Worm (Caenorhabditis elegans) whole organism, L4 larva: ENCODE results near the gene mdt-28.

Source experiments
- D1046.2 ChIP-seq: fragments of 200-800 bp; sonication (Bioruptor generic); IDR thresholded peaks from 2 replicates; pipeline ENCODE4 v1.3.6; 2022; ENCODE audit warnings: missing genetic modification characterization, missing compliant biosample characterization
- T26A8.4 ChIP-seq: fragments of 200-800 bp; sonication (Bioruptor generic); IDR thresholded peaks from 2 replicates; pipeline ENCODE4 v1.3.6; 2022; ENCODE audit warnings: missing genetic modification characterization, missing compliant biosample characterization
- Y105C5A.15 ChIP-seq: fragments of 200-800 bp; sonication (Bioruptor generic); IDR thresholded peaks from 2 replicates; pipeline ENCODE4 v1.3.6; 2022; ENCODE audit warnings: missing genetic modification characterization, missing compliant biosample characterization
- Y48G9A.11 ChIP-seq: fragments of 200-800 bp; sonication (Bioruptor generic); IDR thresholded peaks from 2 replicates; pipeline ENCODE4 v1.3.6; 2022; ENCODE audit warnings: missing genetic modification reagents, missing genetic modification characterization, missing compliant biosample characterization
- ama-1 ChIP-seq: fragments of 150-350 bp; optimal IDR thresholded peaks from 2 replicates; lab custom pipeline; 2014; ENCODE audit warnings: inconsistent platforms, mixed read lengths
- arid-1 ChIP-seq: fragments of 200-800 bp; sonication (Bioruptor generic); conservative IDR thresholded peaks from 2 replicates; pipeline ENCODE4 v1.3.6; 2022; ENCODE audit warnings: missing genetic modification reagents, missing genetic modification characterization, missing compliant biosample characterization
- ceh-28 ChIP-seq: fragments of 150-350 bp; optimal IDR thresholded peaks from 2 replicates; lab custom pipeline; 2014; ENCODE audit warnings: missing biosample characterization, missing genetic modification reagents, missing genetic modification characterization
- cey-2 ChIP-seq: sonication (generic microtip); optimal IDR thresholded peaks from 3 replicates; lab custom pipeline; 2017; ENCODE audit warnings: missing genetic modification characterization, mild to moderate bottlenecking, missing compliant biosample characterization, antibody characterized with exemption, borderline replicate concordance; ENCODE audit not compliant: insufficient read depth
- daf-12 ChIP-seq: fragments of 150-350 bp; optimal IDR thresholded peaks from 2 replicates; lab custom pipeline; 2014; ENCODE audit warnings: missing biosample characterization, missing genetic modification reagents, missing genetic modification characterization
- dmd-8 ChIP-seq: fragments of 200-800 bp; sonication (Bioruptor generic); IDR thresholded peaks from 2 replicates; pipeline ENCODE4 v1.3.6; 2022; ENCODE audit warnings: missing genetic modification characterization, missing compliant biosample characterization
- dmd-9 ChIP-seq: fragments of 200-800 bp; sonication (Bioruptor generic); IDR thresholded peaks from 2 replicates; pipeline ENCODE4 v1.3.6; 2022; ENCODE audit warnings: missing genetic modification reagents, missing genetic modification characterization, missing compliant biosample characterization
- dpl-1 ChIP-seq: fragments of 150-350 bp; optimal IDR thresholded peaks from 2 replicates; lab custom pipeline; 2014; ENCODE audit warnings: missing biosample characterization, missing genetic modification reagents, missing genetic modification characterization
- duxl-1 ChIP-seq: sonication (generic microtip); optimal IDR thresholded peaks from 2 replicates; lab custom pipeline; 2016; ENCODE audit warnings: mild to moderate bottlenecking, missing genetic modification characterization, moderate library complexity, missing compliant biosample characterization; ENCODE audit not compliant: poor library complexity
- dve-1 ChIP-seq: sonication (generic microtip); optimal IDR thresholded peaks from 2 replicates; lab custom pipeline; 2017; ENCODE audit warnings: antibody characterized with exemption, mild to moderate bottlenecking, missing genetic modification characterization, missing compliant biosample characterization; ENCODE audit not compliant: insufficient read depth
- egl-43 ChIP-seq: fragments of 200-800 bp; sonication (Bioruptor generic); IDR thresholded peaks from 2 replicates; pipeline ENCODE4 v1.3.6; 2022; ENCODE audit warnings: missing genetic modification reagents, missing genetic modification characterization, missing compliant biosample characterization
- gei-8 ChIP-seq: fragments of 200-800 bp; sonication (Bioruptor generic); optimal IDR thresholded peaks from 2 replicates; lab custom pipeline; 2018; ENCODE audit warnings: mild to moderate bottlenecking, missing genetic modification characterization, missing compliant biosample characterization
- hmg-1.1 ChIP-seq: fragments of 200-800 bp; sonication (Bioruptor generic); IDR thresholded peaks from 2 replicates; pipeline ENCODE4 v1.3.6; 2022; ENCODE audit warnings: missing genetic modification reagents, missing genetic modification characterization, missing compliant biosample characterization
- lin-13 ChIP-seq: fragments of 150-350 bp; optimal IDR thresholded peaks from 2 replicates; lab custom pipeline; 2014; ENCODE audit warnings: missing biosample characterization, missing genetic modification reagents, missing genetic modification characterization
- lin-29 ChIP-seq: fragments of 200-800 bp; sonication (Bioruptor generic); IDR thresholded peaks from 2 replicates; pipeline ENCODE4 v1.3.6; 2022; ENCODE audit warnings: missing genetic modification reagents, missing genetic modification characterization, missing compliant biosample characterization
- lin-38 ChIP-seq: fragments of 200-800 bp; sonication (Bioruptor generic); IDR thresholded peaks from 2 replicates; pipeline ENCODE4 v1.3.6; 2022; ENCODE audit warnings: missing genetic modification reagents, missing genetic modification characterization, missing compliant biosample characterization
- lir-3 ChIP-seq: sonication (generic microtip); optimal IDR thresholded peaks from 2 replicates; lab custom pipeline; 2016; ENCODE audit warnings: mild to moderate bottlenecking, missing genetic modification characterization, missing compliant biosample characterization
- madf-9 ChIP-seq: fragments of 200-800 bp; sonication (Bioruptor generic); conservative IDR thresholded peaks from 2 replicates; pipeline ENCODE4 v1.3.6; 2022; ENCODE audit warnings: missing genetic modification reagents, missing genetic modification characterization, missing compliant biosample characterization
- mdl-1 ChIP-seq, 2 experiments: fragments of 150-350 bp in 1 of 2; sonication (generic microtip) in 1 of 2; optimal IDR thresholded peaks; 2 replicates each; lab custom pipeline; 2014 to 2017; ENCODE audit warnings: missing biosample characterization in 2 of 2, missing genetic modification characterization in 2 of 2
- mxl-2 ChIP-seq: fragments of 200-800 bp; sonication (Bioruptor generic); conservative IDR thresholded peaks from 2 replicates; pipeline ENCODE4 v1.3.6; 2022; ENCODE audit warnings: missing genetic modification reagents, missing genetic modification characterization, missing compliant biosample characterization
- nhr-10 ChIP-seq: fragments of 150-350 bp; optimal IDR thresholded peaks from 2 replicates; lab custom pipeline; 2014; ENCODE audit warnings: missing biosample characterization, missing genetic modification characterization
- nhr-11 ChIP-seq: fragments of 150-350 bp; optimal IDR thresholded peaks from 2 replicates; lab custom pipeline; 2014; ENCODE audit warnings: missing biosample characterization, missing genetic modification characterization
- nhr-41 ChIP-seq: fragments of 200-800 bp; sonication (Bioruptor generic); IDR thresholded peaks from 2 replicates; pipeline ENCODE4 v1.3.6; 2022; ENCODE audit warnings: missing genetic modification reagents, missing genetic modification characterization, missing compliant biosample characterization
- nhr-48 ChIP-seq: sonication (generic microtip); optimal IDR thresholded peaks from 2 replicates; lab custom pipeline; 2016; ENCODE audit warnings: mild to moderate bottlenecking, missing genetic modification characterization, missing compliant biosample characterization
- nhr-6 ChIP-seq: fragments of 150-350 bp; optimal IDR thresholded peaks from 2 replicates; lab custom pipeline; 2014; ENCODE audit warnings: missing biosample characterization, missing genetic modification characterization
- pqm-1 ChIP-seq: sonication (generic microtip); optimal IDR thresholded peaks from 2 replicates; lab custom pipeline; 2017; ENCODE audit warnings: missing biosample characterization, missing genetic modification characterization
- saeg-2 ChIP-seq: fragments of 200-800 bp; sonication (Bioruptor generic); IDR thresholded peaks from 2 replicates; pipeline ENCODE4 v1.3.6; 2022; ENCODE audit warnings: missing genetic modification reagents, missing genetic modification characterization, missing compliant biosample characterization
- sdz-12 ChIP-seq: fragments of 200-800 bp; sonication (Bioruptor generic); optimal IDR thresholded peaks from 2 replicates; lab custom pipeline; 2018; ENCODE audit warnings: mild to moderate bottlenecking, missing genetic modification characterization, missing compliant biosample characterization
- set-16 ChIP-seq: fragments of 200-800 bp; sonication (Bioruptor generic); IDR thresholded peaks from 2 replicates; pipeline ENCODE4 v1.3.6; 2022; ENCODE audit warnings: missing genetic modification reagents, missing genetic modification characterization, missing compliant biosample characterization
- snpc-4 ChIP-seq: fragments of 150-350 bp; optimal IDR thresholded peaks from 2 replicates; lab custom pipeline; 2014; ENCODE audit warnings: missing biosample characterization, missing genetic modification characterization
- tra-1 ChIP-seq: fragments of 200-800 bp; sonication (Bioruptor generic); IDR thresholded peaks from 2 replicates; pipeline ENCODE4 v1.3.6; 2022; ENCODE audit warnings: missing genetic modification reagents, missing genetic modification characterization, missing compliant biosample characterization
- vab-7 ChIP-seq: fragments of 200-800 bp; sonication (Bioruptor generic); IDR thresholded peaks from 2 replicates; pipeline ENCODE4 v1.3.6; 2022; ENCODE audit warnings: missing genetic modification reagents, missing genetic modification characterization, missing compliant biosample characterization
- zip-11 ChIP-seq: fragments of 200-800 bp; sonication (Bioruptor generic); IDR thresholded peaks from 2 replicates; pipeline ENCODE4 v1.3.6; 2022; ENCODE audit warnings: missing genetic modification characterization, missing compliant biosample characterization
- ztf-11 ChIP-seq: fragments of 150-350 bp; optimal IDR thresholded peaks from 2 replicates; lab custom pipeline; 2014; ENCODE audit warnings: missing biosample characterization, missing genetic modification characterization
- ztf-7 ChIP-seq: fragments of 150-350 bp; optimal IDR thresholded peaks from 2 replicates; lab custom pipeline; 2014; ENCODE audit warnings: missing biosample characterization, missing genetic modification characterization

mdt-28 gene

DNA sequence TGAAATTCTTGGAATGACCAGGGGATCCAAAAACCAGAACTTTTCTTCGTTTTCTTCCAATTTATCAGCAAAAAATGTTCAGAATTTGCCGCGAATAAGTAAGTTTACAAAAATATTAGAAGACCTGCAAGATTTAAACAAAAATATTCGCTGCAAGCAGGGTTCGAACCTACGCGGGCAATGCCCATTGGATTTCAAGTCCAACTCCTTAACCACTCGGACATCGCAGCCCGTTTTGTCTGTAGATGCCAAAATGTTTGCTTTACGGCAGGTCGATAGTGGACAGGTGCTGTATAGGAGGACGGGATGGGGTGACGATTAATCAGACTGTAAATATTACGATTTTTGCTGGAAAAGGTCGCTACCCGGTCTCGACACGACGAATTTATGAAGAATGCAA lies 27.5 kb downstream of the mdt-28 start (continued):
- TF ChIP-seq dmd-8 (GFP tag; lab: Robert Waterston, UW), result peak; percentile 76; the same call in 1 of the 2 replicates
- TF ChIP-seq nhr-10 (tag; lab: Kevin White, UChicago), result no peak
- peak; percentile 23 for TF ChIP-seq lir-3 (tag; lab: Kevin White, UChicago)
- no peak for TF ChIP-seq nhr-11 (tag; lab: Kevin White, UChicago)
- 0 out of 2 replicates have a peak, but pooled peaks have one; percentile 29 for TF ChIP-seq nhr-41
- no peak for TF ChIP-seq snpc-4 (tag; lab: Kevin White, UChicago)
- no peak for TF ChIP-seq dve-1
- peak; percentile 71 for TF ChIP-seq Y48G9A.11 (GFP tag; lab: Robert Waterston, UW)
- TF ChIP-seq saeg-2 (GFP tag; lab: Robert Waterston, UW), result peak; percentile 20; the same call in 1 of the 2 replicates
- TF ChIP-seq zip-11 (GFP tag; lab: Robert Waterston, UW), result no peak
- TF ChIP-seq dpl-1, result no peak
- TF ChIP-seq daf-12, result no peak
- peak; percentile 81 for TF ChIP-seq arid-1
- no peak for TF ChIP-seq mdl-1 (tag; optimal IDR thresholded peaks at IDR 0.05; lab: Kevin White, UChicago)
- TF ChIP-seq ama-1 (lab: Kevin White, UChicago), result no peak
- no peak for TF ChIP-seq lin-29 (GFP tag; lab: Robert Waterston, UW)
- peak; percentile 87 for TF ChIP-seq egl-43
- TF ChIP-seq ceh-28 (tag; lab: Kevin White, UChicago), result no peak
- TF ChIP-seq vab-7 (GFP tag; lab: Robert Waterston, UW), result peak; percentile 85
- TF ChIP-seq tra-1, result peak; percentile 56; the same call in 1 of the 2 replicates
- TF ChIP-seq T26A8.4, result peak; percentile 41
- TF ChIP-seq madf-9 (GFP tag; lab: Robert Waterston, UW), result no peak
- TF ChIP-seq nhr-6 (tag; lab: Kevin White, UChicago), result no peak
- 0 out of 2 replicates have a peak, but pooled peaks have one; percentile 42 for TF ChIP-seq D1046.2

DNA sequence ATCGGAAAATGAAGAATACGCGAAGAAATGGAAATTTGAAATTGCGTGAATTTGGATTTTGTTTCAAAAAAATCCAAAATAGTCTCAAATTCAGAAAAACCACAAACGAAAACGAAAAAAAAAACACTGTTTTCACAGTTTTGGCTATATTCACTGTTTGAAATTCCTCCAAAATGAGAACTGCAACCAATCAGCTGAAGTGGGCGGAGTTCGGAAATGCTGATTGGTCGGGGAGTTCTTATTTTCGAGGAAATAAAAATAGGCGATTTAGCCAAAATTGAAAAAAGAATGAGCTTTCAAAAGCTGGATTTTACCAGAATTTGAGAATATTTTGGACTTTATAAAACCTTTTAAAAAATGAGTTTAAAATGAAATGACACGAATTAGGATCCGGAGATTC lies 30.3 kb downstream of the mdt-28 start, which contains the start of gene glb-14:
Gene glb-14, minus strand, starts transcription at position 97 of the 400 bp plus-strand sequence.
- TF ChIP-seq nhr-48 (tag; lab: Kevin White, UChicago) (no peak), nhr-11 (tag; lab: Kevin White, UChicago) (no peak), mxl-2 (GFP tag; lab: Robert Waterston, UW) (no peak), sdz-12 (GFP tag; lab: Kevin White, UChicago) (no peak), lin-38 (GFP tag; lab: Robert Waterston, UW) (no peak), madf-9 (GFP tag; lab: Robert Waterston, UW) (no peak), ztf-11 (tag; lab: Kevin White, UChicago) (no peak), duxl-1 (no peak), lin-29 (GFP tag; lab: Robert Waterston, UW) (no peak), nhr-10 (tag; lab: Kevin White, UChicago) (no peak), Y105C5A.15 (GFP tag; lab: Robert Waterston, UW) (no peak), cey-2 (tag; lab: Kevin White, UChicago) (no peak), hmg-1.1 (GFP tag; lab: Robert Waterston, UW) (no peak)

DNA sequence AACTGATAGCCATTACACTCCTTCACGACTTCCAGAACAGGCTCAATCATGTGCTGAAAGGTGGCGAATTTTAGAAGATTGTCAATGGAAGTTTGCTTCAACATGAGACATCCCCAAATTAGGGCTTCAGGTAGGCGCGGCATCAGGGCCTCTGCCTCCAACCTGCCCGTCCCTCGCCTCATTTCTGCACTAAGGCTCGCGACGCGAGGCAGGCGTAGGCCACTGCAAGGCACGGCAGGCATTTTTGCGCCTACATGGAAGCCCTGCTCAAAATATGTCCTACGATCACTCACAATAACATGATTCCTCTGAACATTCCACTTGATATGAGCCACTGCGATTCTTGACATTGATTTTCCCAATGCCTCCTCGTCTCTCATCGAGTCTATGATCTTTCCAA lies 32.0 kb downstream of the mdt-28 start:
- TF ChIP-seq pqm-1 (no peak), sdz-12 (GFP tag; lab: Kevin White, UChicago) (no peak), ztf-7 (tag; lab: Kevin White, UChicago) (no peak), dmd-8 (GFP tag; lab: Robert Waterston, UW) (0 out of 2 replicates have a peak, but pooled peaks have one; percentile 31), dmd-9 (GFP tag; lab: Robert Waterston, UW) (no peak), lin-13 (GFP tag; lab: Kevin White, UChicago) (no peak), gei-8 (no peak), egl-43 (0 out of 2 replicates have a peak, but pooled peaks have one; percentile 18), set-16 (GFP tag; lab: Robert Waterston, UW) (peak; percentile 59)
